Worm (Caenorhabditis elegans): ENCODE results near the gene F29C4.4.
A peak's percentile ranks its signal among the peaks of the same experiment; 100 is the strongest.

F29C4.4 gene

DNA sequence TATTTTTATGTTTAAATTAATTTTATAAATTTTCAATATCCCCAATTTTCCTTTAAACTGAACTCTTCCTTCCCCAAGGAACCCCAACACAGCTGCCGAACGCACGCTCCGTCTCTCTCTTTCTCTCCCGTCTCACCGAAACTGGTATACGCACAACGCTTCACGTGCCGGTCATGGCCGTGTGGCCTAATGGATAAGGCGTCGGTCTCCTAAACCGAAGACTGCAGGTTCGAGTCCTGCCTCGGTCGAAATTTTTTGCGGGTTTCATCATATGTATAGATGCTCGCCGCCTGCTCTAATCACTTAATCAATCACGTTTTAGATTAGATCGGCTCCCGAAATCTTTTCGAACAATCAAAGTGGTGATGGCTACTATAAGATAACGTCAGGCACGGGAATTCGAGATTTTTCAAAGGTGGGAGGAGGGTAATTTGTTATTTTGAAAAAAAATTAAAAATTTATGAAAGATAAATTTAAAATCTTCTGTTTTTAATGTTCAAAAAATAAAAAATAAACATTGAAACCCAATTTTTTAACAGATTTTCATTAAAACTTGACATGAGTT, 32.4 kb downstream of the F29C4.4 start (continued):
- TF ChIP-seq K11D2.4 (GFP tag; IDR thresholded peaks at IDR 0.05): no peak
- peak; percentile 68 for TF ChIP-seq die-1 (tag; optimal IDR thresholded peaks at IDR 0.05)
- peak; percentile 28 for TF ChIP-seq snpc-4 (GFP tag; optimal IDR thresholded peaks at IDR 0.05)
- peak in 1 of 4 experiments; percentile 58 for TF ChIP-seq snpc-4 (tag; optimal IDR thresholded peaks at IDR 0.05)
- TF ChIP-seq Y56A3A.18 (GFP tag; IDR thresholded peaks at IDR 0.05): 0 out of 2 replicates have a peak, but pooled peaks have one; percentile 54
- TF ChIP-seq dox-1 (GFP tag; IDR thresholded peaks at IDR 0.05): peak; percentile 86
- no peak for TF ChIP-seq ztf-3 (GFP tag; optimal IDR thresholded peaks at IDR 0.05)
- TF ChIP-seq zim-3 (tag; optimal IDR thresholded peaks at IDR 0.05): peak; percentile 97
- peak; percentile 9 for TF ChIP-seq hlh-12 (tag; optimal IDR thresholded peaks at IDR 0.05)
- no peak for TF ChIP-seq let-526 (GFP tag; IDR thresholded peaks at IDR 0.05)
- no peak for TF ChIP-seq snpc-3.4 (tag; optimal IDR thresholded peaks at IDR 0.05)
- no peak for TF ChIP-seq nfya-2 (GFP tag; IDR thresholded peaks at IDR 0.05)
- peak; percentile 43; the same call in 1 of the 2 replicates for TF ChIP-seq egrh-3 (GFP tag; IDR thresholded peaks at IDR 0.05)
- TF ChIP-seq ztf-25 (GFP tag; IDR thresholded peaks at IDR 0.05): peak; percentile 78; the same call in 1 of the 2 replicates
- TF ChIP-seq xnd-1 (tag; optimal IDR thresholded peaks at IDR 0.05): no peak
- TF ChIP-seq somi-1 (GFP tag; optimal IDR thresholded peaks at IDR 0.05): no peak
- no peak for TF ChIP-seq hmg-20 (GFP tag; IDR thresholded peaks at IDR 0.05)
- TF ChIP-seq ets-4 (GFP tag; optimal IDR thresholded peaks at IDR 0.05): no peak
- no peak for TF ChIP-seq ceh-58 (GFP tag; IDR thresholded peaks at IDR 0.05)
- TF ChIP-seq hmg-1.2 (GFP tag; IDR thresholded peaks at IDR 0.05): peak; percentile 81
- TF ChIP-seq him-1 (tag; optimal IDR thresholded peaks at IDR 0.05): peak; percentile 94
- peak; percentile 90 for TF ChIP-seq lin-26 (GFP tag; IDR thresholded peaks at IDR 0.05)
- peak; percentile 58 for TF ChIP-seq attf-5 (GFP tag; optimal IDR thresholded peaks at IDR 0.05)
- TF ChIP-seq F49E8.2 (tag; optimal IDR thresholded peaks at IDR 0.05; ENCODE audit: insufficient read depth): no peak
- peak; percentile 53 for TF ChIP-seq lin-54 (GFP tag; optimal IDR thresholded peaks at IDR 0.05)
- TF ChIP-seq nhr-80 (tag; optimal IDR thresholded peaks at IDR 0.05): no peak
- no peak for TF ChIP-seq unc-62 (GFP tag; optimal IDR thresholded peaks at IDR 0.05)
- 0 out of 2 replicates have a peak, but pooled peaks have one; percentile 44 for TF ChIP-seq aptf-2 (GFP tag; conservative IDR thresholded peaks at IDR 0.05)
- no peak for TF ChIP-seq hsf-1 (GFP tag; IDR thresholded peaks at IDR 0.05)
- no peak for TF ChIP-seq aptf-3 (GFP tag; IDR thresholded peaks at IDR 0.05)
- TF ChIP-seq F57A8.1 (GFP tag; optimal IDR thresholded peaks at IDR 0.05): peak; percentile 3
- no peak for TF ChIP-seq tbx-9 (tag; optimal IDR thresholded peaks at IDR 0.05; ENCODE audit: borderline replicate concordance)
- no peak; the same call in 1 of the 2 replicates for TF ChIP-seq F33H1.4 (GFP tag; IDR thresholded peaks at IDR 0.05)
- TF ChIP-seq lsy-27 (tag; optimal IDR thresholded peaks at IDR 0.05; ENCODE audit: borderline replicate concordance, insufficient read depth): peak; percentile 30
- TF ChIP-seq ama-1 (optimal IDR thresholded peaks at IDR 0.05): no peak
- TF ChIP-seq ama-1 (GFP tag; optimal IDR thresholded peaks at IDR 0.05): no peak
- TF ChIP-seq mel-28 (tag; optimal IDR thresholded peaks at IDR 0.05; ENCODE audit: borderline replicate concordance): no peak
- peak; percentile 75 for TF ChIP-seq mxl-1 (tag; optimal IDR thresholded peaks at IDR 0.05)
- TF ChIP-seq attf-3 (GFP tag; conservative IDR thresholded peaks at IDR 0.05): peak; percentile 67
- no peak for TF ChIP-seq ceh-79 (tag; optimal IDR thresholded peaks at IDR 0.05)
- no peak for TF ChIP-seq Y67H2A.10 (GFP tag; conservative IDR thresholded peaks at IDR 0.05)
- no peak for TF ChIP-seq Y79H2A.3 (GFP tag; conservative IDR thresholded peaks at IDR 0.05)
- no peak for TF ChIP-seq atf-7 (tag; optimal IDR thresholded peaks at IDR 0.05)
- TF ChIP-seq egl-44 (GFP tag; IDR thresholded peaks at IDR 0.05): peak; percentile 84
- 0 out of 2 replicates have a peak, but pooled peaks have one; percentile 78 for TF ChIP-seq F37B4.10 (GFP tag; IDR thresholded peaks at IDR 0.05)
- TF ChIP-seq dpff-1 (tag; optimal IDR thresholded peaks at IDR 0.05): no peak
- peak; percentile 29 for TF ChIP-seq snpc-1.3 (tag; optimal IDR thresholded peaks at IDR 0.05; ENCODE audit: insufficient read depth)
- TF ChIP-seq zfh-2 (GFP tag; conservative IDR thresholded peaks at IDR 0.05): peak; percentile 71
